Worm (Caenorhabditis elegans): ENCODE measurements around the gene dmsr-9.
A peak's percentile ranks its signal among the peaks of the same experiment; 100 is the strongest.

dmsr-9 gene

ce11 chrV:6828786-6829185 lies 29.3 kb upstream of the dmsr-9 start, which contains the start of gene dmsr-15:
Gene dmsr-15, minus strand, starts transcription at chrV:6828886.
- TF ChIP-seq C34F6.9 (tag; optimal IDR thresholded peaks at IDR 0.05) (no peak), sma-3 (GFP tag; optimal IDR thresholded peaks at IDR 0.05) (no peak), peb-1 (tag; optimal IDR thresholded peaks at IDR 0.05) (no peak), sma-9 (GFP tag; optimal IDR thresholded peaks at IDR 0.05) (no peak), sma-9 (tag; optimal IDR thresholded peaks at IDR 0.05) (no peak), fos-1 (tag; optimal IDR thresholded peaks at IDR 0.05) (no peak), elt-1 (tag; optimal IDR thresholded peaks at IDR 0.05) (no peak), zag-1 (tag; optimal IDR thresholded peaks at IDR 0.05) (no peak), F13H6.1 (tag; optimal IDR thresholded peaks at IDR 0.05) (no peak), unc-39 (tag; optimal IDR thresholded peaks at IDR 0.05) (no peak), lin-39 (tag; optimal IDR thresholded peaks at IDR 0.05) (no peak)

ce11 chrV:6823432-6823831 lies 24.0 kb upstream of the dmsr-9 start:
- TF ChIP-seq blmp-1 (tag; optimal IDR thresholded peaks at IDR 0.05; ENCODE audit: insufficient read depth) (no peak), F13H6.1 (tag; optimal IDR thresholded peaks at IDR 0.05) (no peak), ceh-16 (tag; optimal IDR thresholded peaks at IDR 0.05) (no peak), unc-55 (GFP tag; optimal IDR thresholded peaks at IDR 0.05) (no peak), nhr-6 (tag; optimal IDR thresholded peaks at IDR 0.05) (no peak), sem-4 (tag; optimal IDR thresholded peaks at IDR 0.05) (no peak), fos-1 (tag; optimal IDR thresholded peaks at IDR 0.05) (peak; percentile 97), nhr-12 (tag; optimal IDR thresholded peaks at IDR 0.05) (no peak), sma-9 (GFP tag; optimal IDR thresholded peaks at IDR 0.05) (peak; percentile 68), sma-9 (tag; optimal IDR thresholded peaks at IDR 0.05) (no peak), crh-2 (tag; optimal IDR thresholded peaks at IDR 0.05) (peak; percentile 47), elt-3 (tag; optimal IDR thresholded peaks at IDR 0.05) (no peak), nhr-129 (tag; optimal IDR thresholded peaks at IDR 0.05) (no peak), snpc-4 (tag; optimal IDR thresholded peaks at IDR 0.05) (no peak), ztf-11 (tag; optimal IDR thresholded peaks at IDR 0.05) (no peak), lin-11 (tag; optimal IDR thresholded peaks at IDR 0.05) (no peak), unc-62 (GFP tag; optimal IDR thresholded peaks at IDR 0.05) (no peak), alr-1 (tag; optimal IDR thresholded peaks at IDR 0.05) (no peak), Y55F3AM.14 (GFP tag; optimal IDR thresholded peaks at IDR 0.05) (no peak)

DNA sequence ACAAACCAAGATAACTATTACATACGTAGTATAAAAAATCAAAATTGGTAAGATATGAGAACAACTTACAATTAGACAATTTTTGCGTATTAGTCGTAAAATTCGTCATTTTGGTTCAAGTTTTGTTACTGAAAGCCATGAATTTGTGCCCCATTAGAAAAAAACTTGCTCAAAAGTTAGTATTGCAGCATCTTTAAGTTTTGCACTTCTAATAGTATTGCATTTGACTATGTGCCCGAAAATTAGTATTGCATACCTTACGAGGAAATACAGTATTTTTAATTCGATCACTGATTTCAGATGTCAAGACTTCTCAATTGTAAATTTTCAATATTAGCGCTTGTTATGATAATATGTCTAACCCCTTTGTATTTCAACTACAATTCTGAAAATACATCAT lies 22.0 kb upstream of the dmsr-9 start, which contains the start of gene T15B7.8:
Gene T15B7.8, plus strand, starts transcription at position 301 of the 400 bp plus-strand sequence.
- TF ChIP-seq gmeb-1 (tag; optimal IDR thresholded peaks at IDR 0.05) (no peak), sma-3 (GFP tag; optimal IDR thresholded peaks at IDR 0.05) (no peak), nhr-11 (tag; optimal IDR thresholded peaks at IDR 0.05) (no peak), Y55F3AM.14 (GFP tag; optimal IDR thresholded peaks at IDR 0.05) (no peak), elt-3 (tag; optimal IDR thresholded peaks at IDR 0.05) (no peak), nhr-25 (tag; optimal IDR thresholded peaks at IDR 0.05) (no peak), C34F6.9 (tag; optimal IDR thresholded peaks at IDR 0.05) (no peak), unc-62 (GFP tag; optimal IDR thresholded peaks at IDR 0.05) (no peak), unc-39 (tag; optimal IDR thresholded peaks at IDR 0.05) (no peak), lsy-2 (tag; optimal IDR thresholded peaks at IDR 0.05) (no peak), ZK546.5 (tag; optimal IDR thresholded peaks at IDR 0.05) (no peak), nhr-10 (tag; optimal IDR thresholded peaks at IDR 0.05) (no peak), nhr-6 (tag; optimal IDR thresholded peaks at IDR 0.05) (no peak), lin-39 (tag; optimal IDR thresholded peaks at IDR 0.05) (no peak)

ce11 chrV:6819812-6820211 lies 20.3 kb upstream of the dmsr-9 start, which contains the start of gene dmsr-13:
Gene dmsr-13, minus strand, starts transcription at chrV:6819912.
- TF ChIP-seq F13H6.1 (tag; optimal IDR thresholded peaks at IDR 0.05) (no peak), ama-1 (optimal IDR thresholded peaks at IDR 0.05) (no peak), ceh-82 (tag; optimal IDR thresholded peaks at IDR 0.05) (no peak), unc-39 (tag; optimal IDR thresholded peaks at IDR 0.05) (no peak), ztf-4 (tag; optimal IDR thresholded peaks at IDR 0.05) (no peak), aly-2 (tag; optimal IDR thresholded peaks at IDR 0.05) (no peak)

- no peak for TF ChIP-seq mbf-1 (tag; optimal IDR thresholded peaks at IDR 0.05)
- TF ChIP-seq snpc-4 (tag; optimal IDR thresholded peaks at IDR 0.05): no peak
- no peak for TF ChIP-seq R02D3.7 (tag; optimal IDR thresholded peaks at IDR 0.05)
- TF ChIP-seq lin-39 (tag; optimal IDR thresholded peaks at IDR 0.05): no peak
- no peak for TF ChIP-seq nhr-237 (tag; optimal IDR thresholded peaks at IDR 0.05)
- no peak for TF ChIP-seq zag-1 (tag; optimal IDR thresholded peaks at IDR 0.05)
- TF ChIP-seq nhr-25 (tag; optimal IDR thresholded peaks at IDR 0.05): no peak
- TF ChIP-seq aly-2 (tag; optimal IDR thresholded peaks at IDR 0.05): no peak
- no peak for TF ChIP-seq mab-5 (tag; optimal IDR thresholded peaks at IDR 0.05)
- TF ChIP-seq gmeb-1 (tag; optimal IDR thresholded peaks at IDR 0.05): no peak
- TF ChIP-seq F13H6.1 (tag; optimal IDR thresholded peaks at IDR 0.05): no peak
- no peak for TF ChIP-seq mdl-1 (tag; optimal IDR thresholded peaks at IDR 0.05)
- TF ChIP-seq peb-1 (tag; optimal IDR thresholded peaks at IDR 0.05): no peak
- TF ChIP-seq nhr-23 (tag; optimal IDR thresholded peaks at IDR 0.05): no peak
- no peak for TF ChIP-seq ama-1 (optimal IDR thresholded peaks at IDR 0.05)
- TF ChIP-seq blmp-1 (tag; optimal IDR thresholded peaks at IDR 0.05; ENCODE audit: insufficient read depth): no peak
- no peak for TF ChIP-seq lin-11 (tag; optimal IDR thresholded peaks at IDR 0.05)
These were observed 17.7 kb upstream of the dmsr-9 start, which contains the start of gene dmsr-14 for ce11 chrV:6817184-6817583. Gene dmsr-14, minus strand, starts transcription at chrV:6817284.
